Fruit fly (Drosophila melanogaster) whole organism, embryonic: Measurements from ENCODE around the gene CG42525.

Experiments used
- Aef1 ChIP-seq: fragments of 200-800 bp; sonication (Bioruptor generic); IDR thresholded peaks from 3 replicates; pipeline ENCODE4 v1.3.6; 2022; ENCODE audit warnings: missing biosample characterization, missing genetic modification characterization
- CG10209 ChIP-seq: fragments of 200-800 bp; sonication (Bioruptor generic); optimal IDR thresholded peaks from 3 replicates; lab custom pipeline; 2017; ENCODE audit warnings: missing biosample characterization, mild to moderate bottlenecking, missing genetic modification characterization, missing genetic modification reagents
- CG10321 ChIP-seq: fragments of 200-800 bp; sonication (Bioruptor generic); IDR thresholded peaks from 2 replicates; pipeline ENCODE4 v1.3.6; 2022; ENCODE audit warnings: missing biosample characterization, missing genetic modification characterization
- CG11247 ChIP-seq: fragments of 200-800 bp; sonication (Bioruptor generic); IDR thresholded peaks from 2 replicates; pipeline ENCODE4 v1.3.6; 2022; ENCODE audit warnings: missing biosample characterization, missing genetic modification characterization
- CG11456 ChIP-seq: fragments of 200-800 bp; sonication (Bioruptor generic); IDR thresholded peaks from 3 replicates; pipeline ENCODE4 v1.3.6; 2022; ENCODE audit warnings: missing biosample characterization, missing genetic modification characterization
- CG11723 ChIP-seq: fragments of 200-800 bp; sonication (Bioruptor generic); optimal IDR thresholded peaks from 2 replicates; lab custom pipeline; 2017; ENCODE audit warnings: missing biosample characterization, mild to moderate bottlenecking, missing genetic modification characterization
- CG12155 ChIP-seq: fragments of 200-800 bp; sonication (Bioruptor generic); optimal IDR thresholded peaks from 3 replicates; lab custom pipeline; 2016; ENCODE audit warnings: missing biosample characterization, missing genetic modification characterization
- CG1233 ChIP-seq: fragments of 200-800 bp; sonication (Bioruptor generic); optimal IDR thresholded peaks from 4 replicates; lab custom pipeline; 2018; ENCODE audit warnings: missing biosample characterization, mild to moderate bottlenecking, missing genetic modification characterization
- CG12744 ChIP-seq: fragments of 200-800 bp; sonication (Bioruptor generic); optimal IDR thresholded peaks from 2 replicates; lab custom pipeline; 2016; ENCODE audit warnings: missing biosample characterization, missing genetic modification characterization
- CG16779 ChIP-seq: fragments of 200-800 bp; sonication (Bioruptor generic); IDR thresholded peaks from 2 replicates; pipeline ENCODE4 v1.3.6; 2022; ENCODE audit warnings: missing biosample characterization, missing genetic modification characterization
- CG16813 ChIP-seq: fragments of 200-800 bp; sonication (Bioruptor generic); IDR thresholded peaks from 3 replicates; pipeline ENCODE4 v1.3.6; 2022; ENCODE audit warnings: missing biosample characterization, missing genetic modification characterization; ENCODE audit not compliant: partially characterized antibody
- CG16863 ChIP-seq: fragments of 200-800 bp; sonication (Bioruptor generic); optimal IDR thresholded peaks from 3 replicates; lab custom pipeline; 2016; ENCODE audit warnings: missing biosample characterization, missing genetic modification characterization
- CG18476 ChIP-seq: fragments of 200-800 bp; sonication (Bioruptor generic); optimal IDR thresholded peaks from 2 replicates; lab custom pipeline; 2016; ENCODE audit warnings: missing biosample characterization, mild to moderate bottlenecking, missing genetic modification characterization
- CG34422 ChIP-seq: fragments of 200-800 bp; sonication (Bioruptor generic); IDR thresholded peaks from 3 replicates; pipeline ENCODE4 v1.3.6; 2022; ENCODE audit warnings: missing biosample characterization, missing genetic modification characterization
- CG4328 ChIP-seq: fragments of 200-800 bp; sonication (Bioruptor generic); optimal IDR thresholded peaks from 3 replicates; lab custom pipeline; 2017; ENCODE audit warnings: missing biosample characterization, missing genetic modification reagents, missing genetic modification characterization
- CG4424 ChIP-seq: fragments of 200-800 bp; sonication (Bioruptor generic); optimal IDR thresholded peaks from 3 replicates; lab custom pipeline; 2016; ENCODE audit warnings: missing biosample characterization, missing genetic modification characterization
- CG6791 ChIP-seq: fragments of 200-800 bp; sonication (Bioruptor generic); IDR thresholded peaks from 3 replicates; pipeline ENCODE4 v1.3.6; 2022; ENCODE audit warnings: missing biosample characterization, missing genetic modification characterization; ENCODE audit not compliant: partially characterized antibody
- CG6854 ChIP-seq: fragments of 200-800 bp; sonication (Bioruptor generic); optimal IDR thresholded peaks from 3 replicates; lab custom pipeline; 2017; ENCODE audit warnings: missing biosample characterization, mild to moderate bottlenecking, missing genetic modification characterization
- CG8089 ChIP-seq: fragments of 200-800 bp; sonication (Bioruptor generic); optimal IDR thresholded peaks from 3 replicates; lab custom pipeline; 2016; ENCODE audit warnings: missing biosample characterization, missing genetic modification characterization
- CG8359 ChIP-seq: fragments of 200-800 bp; sonication (Bioruptor generic); optimal IDR thresholded peaks from 2 replicates; lab custom pipeline; 2017; ENCODE audit warnings: missing biosample characterization, mild to moderate bottlenecking, missing genetic modification characterization, borderline replicate concordance
- D ChIP-seq, 2 experiments: fragments of 200-800 bp in 1 of 2; fragments of >200 bp in 1 of 2; sonication (Bioruptor generic) in 1 of 2; optimal IDR thresholded peaks; 2 replicates in 1 of 2; 3 replicates in 1 of 2; lab custom pipeline; 2017; ENCODE audit warnings: mild to moderate bottlenecking in 1 of 2, missing biosample characterization in 1 of 2, missing genetic modification characterization in 1 of 2, missing genetic modification reagents in 1 of 2
- Drgx ChIP-seq: fragments of 200-800 bp; sonication (Bioruptor generic); IDR thresholded peaks from 2 replicates; pipeline ENCODE4 v1.3.6; 2022; ENCODE audit warnings: missing biosample characterization, missing genetic modification characterization
- Hey ChIP-seq: fragments of 200-800 bp; sonication (Bioruptor generic); optimal IDR thresholded peaks from 3 replicates; lab custom pipeline; 2018; ENCODE audit warnings: missing biosample characterization, mild to moderate bottlenecking, missing genetic modification characterization
- NC2β ChIP-seq: fragments of 200-800 bp; sonication (Bioruptor generic); optimal IDR thresholded peaks from 2 replicates; lab custom pipeline; 2016; ENCODE audit warnings: missing biosample characterization, missing genetic modification characterization
- NFAT ChIP-seq: fragments of 200-800 bp; sonication (Bioruptor generic); IDR thresholded peaks from 2 replicates; pipeline ENCODE4 v1.3.6; 2022; ENCODE audit warnings: missing biosample characterization, missing genetic modification characterization
- Oaz ChIP-seq: fragments of 200-800 bp; sonication (Bioruptor generic); IDR thresholded peaks from 2 replicates; pipeline ENCODE4 v1.3.6; 2022; ENCODE audit warnings: missing biosample characterization, missing genetic modification characterization
- Sin3A ChIP-seq: fragments of >200 bp; optimal IDR thresholded peaks from 2 replicates; lab custom pipeline; 2018
- Tbp ChIP-seq: fragments of >200 bp; optimal IDR thresholded peaks from 2 replicates; lab custom pipeline; 2018; ENCODE audit warnings: missing biosample characterization, missing genetic modification characterization
- YL-1 ChIP-seq: fragments of 200-800 bp; sonication (Bioruptor generic); optimal IDR thresholded peaks from 3 replicates; lab custom pipeline; 2017; ENCODE audit warnings: missing biosample characterization, mild to moderate bottlenecking, missing genetic modification characterization
- ase ChIP-seq: fragments of 200-800 bp; sonication (Bioruptor generic); IDR thresholded peaks from 3 replicates; pipeline ENCODE4 v1.3.6; 2022; ENCODE audit warnings: missing biosample characterization, missing genetic modification characterization
- da ChIP-seq: fragments of 200-800 bp; sonication (Bioruptor generic); optimal IDR thresholded peaks from 2 replicates; lab custom pipeline; 2016; ENCODE audit warnings: missing biosample characterization, missing genetic modification characterization
- dan ChIP-seq: fragments of 200-800 bp; sonication (Bioruptor generic); IDR thresholded peaks from 2 replicates; pipeline ENCODE4 v1.3.6; 2022; ENCODE audit warnings: missing biosample characterization, missing genetic modification characterization
- danr ChIP-seq: fragments of 200-800 bp; sonication (Bioruptor generic); IDR thresholded peaks from 2 replicates; pipeline ENCODE4 v1.3.6; 2022; ENCODE audit warnings: missing biosample characterization, missing genetic modification characterization
- emc ChIP-seq: fragments of 200-800 bp; sonication (Bioruptor generic); optimal IDR thresholded peaks from 2 replicates; lab custom pipeline; 2016; ENCODE audit warnings: missing biosample characterization, missing genetic modification characterization
- eve ChIP-seq, 2 experiments: fragments of >200 bp; optimal IDR thresholded peaks; 2 replicates each; lab custom pipeline; 2017; ENCODE audit warnings: missing biosample characterization in 2 of 2, missing genetic modification characterization in 2 of 2
- eyg ChIP-seq: fragments of 200-800 bp; sonication (Bioruptor generic); optimal IDR thresholded peaks from 3 replicates; lab custom pipeline; 2016; ENCODE audit warnings: missing biosample characterization, missing genetic modification characterization
- fd102C ChIP-seq: fragments of 200-800 bp; sonication (Bioruptor generic); optimal IDR thresholded peaks from 2 replicates; lab custom pipeline; 2018; ENCODE audit warnings: missing biosample characterization, mild to moderate bottlenecking, missing genetic modification characterization, moderate library complexity
- gcm2 ChIP-seq: fragments of 200-800 bp; sonication (Bioruptor generic); optimal IDR thresholded peaks from 2 replicates; lab custom pipeline; 2016; ENCODE audit warnings: missing biosample characterization, missing genetic modification characterization
- gfzf ChIP-seq: fragments of 200-800 bp; sonication (Bioruptor generic); optimal IDR thresholded peaks from 2 replicates; lab custom pipeline; 2016; ENCODE audit warnings: missing biosample characterization, mild to moderate bottlenecking, missing genetic modification characterization, moderate library complexity
- insv ChIP-seq, 2 experiments: fragments of 200-800 bp; sonication (Bioruptor generic); optimal IDR thresholded peaks; 3 replicates each; lab custom pipeline; 2016 to 2018; ENCODE audit warnings: missing biosample characterization in 2 of 2, missing genetic modification characterization in 2 of 2
- knrl ChIP-seq: fragments of 200-800 bp; sonication (Bioruptor generic); IDR thresholded peaks from 3 replicates; pipeline ENCODE4 v1.3.6; 2022; ENCODE audit warnings: missing biosample characterization, missing genetic modification characterization; ENCODE audit not compliant: partially characterized antibody
- ranshi ChIP-seq: fragments of 200-800 bp; sonication (Bioruptor generic); IDR thresholded peaks from 2 replicates; pipeline ENCODE4 v1.3.6; 2022; ENCODE audit warnings: missing biosample characterization, missing genetic modification characterization
- rib ChIP-seq: fragments of 200-800 bp; sonication (Bioruptor generic); IDR thresholded peaks from 2 replicates; pipeline ENCODE4 v1.3.6; 2022; ENCODE audit warnings: missing biosample characterization, missing genetic modification characterization
- sd ChIP-seq: fragments of 200-800 bp; sonication (Bioruptor generic); optimal IDR thresholded peaks from 3 replicates; lab custom pipeline; 2018; ENCODE audit warnings: missing biosample characterization, mild to moderate bottlenecking, missing genetic modification characterization, moderate library complexity
- slbo ChIP-seq: fragments of 200-800 bp; sonication (Bioruptor generic); IDR thresholded peaks from 2 replicates; pipeline ENCODE4 v1.3.6; 2022; ENCODE audit warnings: missing biosample characterization, missing genetic modification characterization
- so ChIP-seq: fragments of 200-800 bp; sonication (Bioruptor generic); IDR thresholded peaks from 3 replicates; pipeline ENCODE4 v1.3.6; 2022; ENCODE audit warnings: missing biosample characterization, missing genetic modification characterization
- tgo ChIP-seq: fragments of 200-800 bp; sonication (Bioruptor generic); IDR thresholded peaks from 3 replicates; pipeline ENCODE4 v1.3.6; 2022; ENCODE audit warnings: missing biosample characterization, missing genetic modification characterization
- toy ChIP-seq: fragments of 200-800 bp; sonication (Bioruptor generic); IDR thresholded peaks from 2 replicates; pipeline ENCODE4 v1.3.6; 2022; ENCODE audit warnings: missing biosample characterization, missing genetic modification characterization
- vfl ChIP-seq: fragments of 200-800 bp; sonication (Bioruptor generic); optimal IDR thresholded peaks from 2 replicates; lab custom pipeline; 2016; ENCODE audit warnings: missing biosample characterization, missing genetic modification characterization
- vnd ChIP-seq: fragments of 200-800 bp; sonication (Bioruptor generic); IDR thresholded peaks from 3 replicates; pipeline ENCODE4 v1.3.6; 2022; ENCODE audit warnings: missing biosample characterization, missing genetic modification characterization; ENCODE audit not compliant: partially characterized antibody
- zen2 ChIP-seq: fragments of 200-800 bp; sonication (Bioruptor generic); IDR thresholded peaks from 3 replicates; pipeline ENCODE4 v1.3.6; 2022; ENCODE audit warnings: missing biosample characterization, missing genetic modification characterization; ENCODE audit not compliant: partially characterized antibody
- zfh1 ChIP-seq: fragments of 200-800 bp; sonication (Bioruptor generic); IDR thresholded peaks from 3 replicates; pipeline ENCODE4 v1.3.6; 2022; ENCODE audit warnings: missing biosample characterization, missing genetic modification characterization

Gene CG42525

dm6 chr3L:3194059-3194458, 4.5 kb upstream of the CG42525 start (continued):
- peak; percentile 85 for TF ChIP-seq fd102C
- peak; percentile 47 for TF ChIP-seq CG4328 (GFP tag; lab: Kevin White, UChicago)
- no peak for TF ChIP-seq emc (GFP tag; lab: Kevin White, UChicago)
- peak; percentile 99 for TF ChIP-seq Drgx
- no peak for TF ChIP-seq CG8089 (GFP tag; lab: Kevin White, UChicago)
- TF ChIP-seq gfzf (GFP tag; lab: Kevin White, UChicago): no peak
- peak; percentile 74 for TF ChIP-seq YL-1
- TF ChIP-seq CG12744 (GFP tag; lab: Kevin White, UChicago): peak; percentile 3
- TF ChIP-seq CG1233 (GFP tag; lab: Kevin White, UChicago): peak; percentile 88
- peak; percentile 95 for TF ChIP-seq ranshi (GFP tag; lab: Robert Waterston, UW)
- TF ChIP-seq CG16779: peak; percentile 84; the same call in 1 of the 2 replicates
- TF ChIP-seq ase (GFP tag; lab: Robert Waterston, UW): peak; percentile 88
- TF ChIP-seq NFAT (GFP tag; lab: Robert Waterston, UW): peak; percentile 87
- TF ChIP-seq CG4424: peak; percentile 88
- peak; percentile 90 for TF ChIP-seq rib (GFP tag; lab: Robert Waterston, UW)
- peak; percentile 93 for TF ChIP-seq Aef1 (GFP tag; lab: Robert Waterston, UW)
- peak; percentile 13 for TF ChIP-seq da (GFP tag; lab: Kevin White, UChicago)
- peak; percentile 73 for TF ChIP-seq CG8359
- peak; percentile 76 for TF ChIP-seq CG10321 (GFP tag; lab: Robert Waterston, UW)
- no peak for TF ChIP-seq CG6791 (GFP tag; lab: Robert Waterston, UW)
- peak; percentile 88 for TF ChIP-seq CG6854 (GFP tag; lab: Kevin White, UChicago)
- TF ChIP-seq dan (GFP tag; lab: Robert Waterston, UW): peak; percentile 75
- peak; percentile 9 for TF ChIP-seq gcm2 (GFP tag; lab: Kevin White, UChicago)
- peak; percentile 97 for TF ChIP-seq CG34422 (GFP tag; lab: Robert Waterston, UW)
- peak; percentile 86 for TF ChIP-seq Oaz
- peak; percentile 85 for TF ChIP-seq danr (GFP tag; lab: Robert Waterston, UW)
- peak; percentile 72 for TF ChIP-seq toy (GFP tag; lab: Robert Waterston, UW)
- TF ChIP-seq CG16813 (GFP tag; lab: Robert Waterston, UW): no peak
- TF ChIP-seq D (optimal IDR thresholded peaks at IDR 0.05; lab: Kevin White, UChicago): no peak
- peak; percentile 93 for TF ChIP-seq D (GFP tag; optimal IDR thresholded peaks at IDR 0.05; lab: Kevin White, UChicago)
- peak; percentile 84 for TF ChIP-seq CG12155 (GFP tag; lab: Kevin White, UChicago)
- peak; percentile 95 for TF ChIP-seq zfh1 (GFP tag; lab: Robert Waterston, UW)

- peak; percentile 97 for TF ChIP-seq eyg (GFP tag; lab: Kevin White, UChicago)
- TF ChIP-seq CG11723: peak; percentile 98
- no peak for TF ChIP-seq Sin3A (lab: Kevin White, UChicago)
- TF ChIP-seq knrl: no peak
- peak; percentile 84 for TF ChIP-seq slbo
- no peak; the same call in 2 of the 3 replicates for TF ChIP-seq zen2 (GFP tag; lab: Robert Waterston, UW)
- no peak for TF ChIP-seq vnd (GFP tag; lab: Robert Waterston, UW)
- peak; percentile 90 for TF ChIP-seq CG16863 (GFP tag; lab: Kevin White, UChicago)
- TF ChIP-seq Hey (tag; lab: Kevin White, UChicago): peak; percentile 96
- peak in 1 of 2 experiments; percentile 89 for TF ChIP-seq insv (GFP tag; optimal IDR thresholded peaks at IDR 0.05; lab: Kevin White, UChicago)
- TF ChIP-seq sd (tag; lab: Kevin White, UChicago): no peak
- TF ChIP-seq so (GFP tag; lab: Robert Waterston, UW): peak; percentile 95
- no peak for TF ChIP-seq Tbp (GFP tag; lab: Kevin White, UChicago)
- TF ChIP-seq tgo (GFP tag; lab: Robert Waterston, UW): peak; percentile 85
- TF ChIP-seq CG6854 (GFP tag; lab: Kevin White, UChicago): peak; percentile 99
- TF ChIP-seq eve (GFP tag; optimal IDR thresholded peaks at IDR 0.05; lab: Kevin White, UChicago): no peak
- peak; percentile 90 for TF ChIP-seq vfl (GFP tag; lab: Kevin White, UChicago)
- peak; percentile 95 for TF ChIP-seq CG11247 (GFP tag; lab: Robert Waterston, UW)
- TF ChIP-seq CG11456 (GFP tag; lab: Robert Waterston, UW): peak; percentile 96
- TF ChIP-seq CG10209 (GFP tag; lab: Kevin White, UChicago): peak; percentile 96
- peak; percentile 85 for TF ChIP-seq Oaz
- TF ChIP-seq CG18476 (GFP tag; lab: Kevin White, UChicago): peak; percentile 83
- peak; percentile 97 for TF ChIP-seq NC2β (GFP tag; lab: Kevin White, UChicago)
These were observed 3.4 kb upstream of the CG42525 start, which contains the start of gene Hsp83 for dm6 chr3L:3192912-3193311. TSS of gene Hsp83 (plus strand) at chr3L:3192969.
